Fruit fly (Drosophila melanogaster) whole organism, larva: ENCODE results near the gene Tsr1.

Experiments used
- noc ChIP-seq: fragments of 200-800 bp; sonication (Bioruptor generic); optimal IDR thresholded peaks from 3 replicates; lab custom pipeline; 2019; ENCODE audit warnings: missing biosample characterization, mild to moderate bottlenecking, missing genetic modification characterization, moderate library complexity

Gene Tsr1

DNA sequence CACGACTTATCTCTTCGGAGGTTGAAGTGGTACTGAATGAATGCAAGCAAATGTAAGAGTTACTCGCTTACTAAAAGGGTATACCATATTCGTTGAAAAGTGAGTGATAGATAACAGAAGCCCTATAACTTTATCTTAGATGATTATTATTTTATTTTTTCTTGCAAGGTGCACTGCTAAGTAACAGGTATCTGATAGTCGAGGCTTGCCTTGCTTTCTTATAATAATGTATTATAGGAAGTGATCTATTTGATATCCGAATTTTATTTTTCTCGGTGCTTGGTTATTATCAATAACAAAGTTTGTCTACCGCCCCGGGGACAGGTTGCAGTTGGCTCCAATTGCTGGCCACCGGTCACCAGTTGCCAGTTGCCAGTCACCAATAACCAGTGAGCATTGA, 36.2 kb downstream of the Tsr1 start:
- TF ChIP-seq noc (tag; lab: Kevin White, UChicago) = no peak

DNA sequence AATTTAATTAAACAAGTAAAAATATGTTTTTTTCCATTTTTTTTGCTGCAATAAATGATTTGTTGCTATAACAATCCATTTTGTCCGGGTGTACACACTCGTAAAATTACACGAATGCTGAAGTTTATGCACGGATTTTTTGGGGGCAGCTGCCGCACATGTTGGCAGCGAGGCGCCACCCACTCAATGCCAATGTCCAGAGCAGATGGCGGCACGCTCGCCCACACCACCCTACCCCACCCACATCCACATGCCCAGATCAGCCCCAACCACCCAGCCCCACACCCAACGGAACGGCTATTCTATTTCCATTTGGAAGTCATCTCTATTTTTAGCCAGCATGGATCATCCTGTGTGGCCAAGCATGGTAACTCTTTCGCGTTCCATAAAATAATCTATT, 45.1 kb downstream of the Tsr1 start:
- TF ChIP-seq noc (tag; lab: Kevin White, UChicago) = no peak

DNA sequence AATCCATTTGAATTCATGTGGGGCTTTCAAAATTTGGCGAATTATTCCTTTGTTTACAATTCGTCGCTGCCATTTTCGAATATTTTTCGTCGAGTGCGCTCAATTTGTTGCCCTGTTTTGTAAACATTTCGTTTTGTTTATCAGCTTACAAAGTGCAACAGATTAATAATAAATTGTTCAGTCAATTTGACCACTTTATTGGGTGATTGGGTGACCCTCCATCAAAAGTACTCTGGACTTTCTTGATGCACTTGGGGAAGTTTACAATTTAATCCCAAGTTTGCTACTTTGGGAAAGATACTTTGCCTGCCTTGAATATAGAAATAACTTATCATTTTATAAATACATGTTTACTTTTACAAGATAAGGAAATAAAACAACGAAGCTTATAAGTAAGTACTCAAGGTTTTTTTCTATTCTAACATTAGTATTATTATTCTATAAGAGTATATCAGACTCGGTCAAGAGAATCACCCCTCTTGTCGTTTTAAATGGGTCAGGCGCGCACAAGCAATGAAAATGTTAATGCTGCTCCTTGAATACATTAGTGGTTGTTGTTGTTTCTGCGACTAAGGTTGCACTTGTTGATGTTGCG, 45.7 kb downstream of the Tsr1 start:
- no peak for TF ChIP-seq noc (tag; lab: Kevin White, UChicago)

DNA sequence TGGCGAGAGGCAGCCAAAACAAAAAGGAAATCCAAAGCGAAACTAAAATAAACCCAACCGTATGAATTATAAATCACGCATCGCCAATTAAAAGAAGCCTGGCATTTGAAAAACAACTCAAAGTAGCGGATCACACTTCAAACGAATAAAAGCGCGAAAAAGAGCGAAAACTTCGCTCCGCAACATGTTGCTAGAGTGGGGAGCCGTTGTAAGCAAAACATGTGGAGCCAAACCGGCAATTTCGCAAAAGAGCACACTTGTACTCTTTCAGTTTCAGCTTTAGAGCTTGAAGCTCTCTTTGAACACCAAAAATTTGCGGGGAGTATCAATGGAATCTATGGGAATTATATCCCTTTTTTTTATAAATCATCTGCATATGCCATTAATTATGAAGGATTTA, 46.7 kb downstream of the Tsr1 start:
- TF ChIP-seq noc (tag; lab: Kevin White, UChicago) = no peak

- peak; percentile 54 for TF ChIP-seq noc (tag; lab: Kevin White, UChicago)
Measured at dm6 chr3L:21382158-21382610, 47.2 kb downstream of the Tsr1 start, which contains the start of gene rgn. rgn (plus strand) TSS chr3L:21382501.

dm6 chr3L:21383440-21383839, 48.4 kb downstream of the Tsr1 start:
- TF ChIP-seq noc (tag; lab: Kevin White, UChicago) = peak; percentile 75

dm6 chr3L:21385699-21386098, 50.7 kb downstream of the Tsr1 start:
- TF ChIP-seq noc (tag; lab: Kevin White, UChicago) = no peak

DNA sequence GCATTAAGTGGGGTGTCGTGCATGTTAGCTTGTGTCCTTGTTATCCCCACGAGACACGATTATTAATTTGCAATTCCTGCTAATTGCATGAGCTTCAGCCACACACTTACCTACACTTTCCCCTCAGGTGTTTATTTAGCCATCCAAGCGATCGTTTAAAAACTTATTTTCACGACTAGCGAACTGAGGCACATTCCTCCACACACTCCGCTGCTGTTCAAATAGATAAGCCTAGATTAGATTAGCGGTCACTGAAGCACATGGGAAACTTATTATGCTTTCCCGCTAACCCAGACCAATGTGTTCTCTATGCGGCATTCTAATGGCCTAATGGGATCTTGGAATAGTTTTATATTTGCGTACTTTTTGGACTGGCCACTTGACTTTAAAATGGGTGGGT, 51.9 kb downstream of the Tsr1 start:
- no peak for TF ChIP-seq noc (tag; lab: Kevin White, UChicago)
